Worm (Caenorhabditis elegans) whole organism, mixed stage, embryonic: ENCODE results near the gene R11.3.

Experiments used
- M03D4.4 ChIP-seq: sonication (generic microtip); optimal IDR thresholded peaks from 2 replicates; lab custom pipeline; 2017; ENCODE audit warnings: mild to moderate bottlenecking, missing genetic modification characterization, missing compliant biosample characterization
- blmp-1 ChIP-seq: fragments of 150-350 bp; optimal IDR thresholded peaks from 2 replicates; lab custom pipeline; 2014; ENCODE audit warnings: missing biosample characterization, missing genetic modification characterization
- ceh-39 ChIP-seq: fragments of 150-350 bp; optimal IDR thresholded peaks from 2 replicates; lab custom pipeline; 2014; ENCODE audit warnings: missing biosample characterization, missing genetic modification characterization
- ces-1 ChIP-seq: fragments of 150-350 bp; optimal IDR thresholded peaks from 2 replicates; lab custom pipeline; 2014; ENCODE audit warnings: missing biosample characterization, missing genetic modification reagents, missing genetic modification characterization
- elt-1 ChIP-seq: sonication (generic microtip); optimal IDR thresholded peaks from 2 replicates; lab custom pipeline; 2017; ENCODE audit warnings: missing genetic modification characterization, mild to moderate bottlenecking, missing compliant biosample characterization, antibody characterized with exemption, moderate library complexity, borderline replicate concordance; ENCODE audit not compliant: insufficient read depth
- lin-13 ChIP-seq: fragments of 150-350 bp; optimal IDR thresholded peaks from 2 replicates; lab custom pipeline; 2014; ENCODE audit warnings: missing biosample characterization, missing genetic modification characterization
- mab-5 ChIP-seq: fragments of 150-350 bp; optimal IDR thresholded peaks from 2 replicates; lab custom pipeline; 2014; ENCODE audit warnings: missing biosample characterization, missing genetic modification characterization
- nhr-12 ChIP-seq: fragments of 150-350 bp; optimal IDR thresholded peaks from 2 replicates; lab custom pipeline; 2014; ENCODE audit warnings: missing biosample characterization, missing genetic modification characterization
- nhr-237 ChIP-seq: fragments of 150-350 bp; optimal IDR thresholded peaks from 2 replicates; lab custom pipeline; 2014; ENCODE audit warnings: missing biosample characterization, missing genetic modification characterization
- nhr-28 ChIP-seq: fragments of 150-350 bp; optimal IDR thresholded peaks from 2 replicates; lab custom pipeline; 2014; ENCODE audit warnings: missing biosample characterization, missing genetic modification characterization
- unc-120 ChIP-seq: sonication (generic microtip); optimal IDR thresholded peaks from 2 replicates; lab custom pipeline; 2017; ENCODE audit warnings: missing genetic modification characterization, missing compliant biosample characterization; ENCODE audit not compliant: poor library complexity, severe bottlenecking

DNA sequence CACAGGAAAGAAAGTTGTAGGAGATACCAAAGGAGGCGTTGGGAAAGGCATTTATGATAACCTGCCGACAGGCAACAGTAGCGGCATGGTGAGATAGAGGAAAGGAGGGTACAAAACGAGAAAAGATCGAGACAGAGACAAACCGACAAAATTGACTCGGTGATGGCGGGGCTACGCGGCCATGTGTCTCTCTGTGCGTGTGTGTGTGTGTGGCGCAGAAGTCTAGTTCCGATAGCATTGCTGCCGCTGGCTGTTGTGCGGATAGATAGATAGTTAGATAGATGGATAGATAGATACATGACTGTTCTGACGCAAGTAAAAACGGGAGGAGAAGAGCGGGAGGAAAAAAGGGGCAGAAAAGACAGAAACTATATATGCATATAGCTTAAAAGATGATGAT, 42.2 kb downstream of the R11.3 start:
- TF ChIP-seq unc-120 (tag; lab: Kevin White, UChicago) (no peak), M03D4.4 (no peak), nhr-237 (peak; percentile 36), nhr-28 (tag; lab: Kevin White, UChicago) (no peak), ces-1 (GFP tag; lab: Kevin White, UChicago) (no peak), nhr-12 (tag; lab: Kevin White, UChicago) (no peak), mab-5 (tag; lab: Kevin White, UChicago) (no peak), blmp-1 (peak; percentile 1), lin-13 (tag; lab: Kevin White, UChicago) (no peak), elt-1 (tag; lab: Kevin White, UChicago) (peak; percentile 89), ceh-39 (tag; lab: Kevin White, UChicago) (no peak)
